Worm (Caenorhabditis elegans) whole organism, early embryonic: ENCODE results near the gene F56C9.6.

Source experiments
- B0310.2 ChIP-seq: sonication (generic microtip); optimal IDR thresholded peaks from 2 replicates; lab custom pipeline; 2016; ENCODE audit warnings: mild to moderate bottlenecking, missing genetic modification characterization, missing compliant biosample characterization
- aly-1 ChIP-seq: sonication (generic microtip); optimal IDR thresholded peaks from 2 replicates; lab custom pipeline; 2016; ENCODE audit warnings: missing genetic modification characterization, missing compliant biosample characterization
- ama-1 ChIP-seq: fragments of 150-350 bp; optimal IDR thresholded peaks from 2 replicates; lab custom pipeline; 2014
- flt-1 ChIP-seq: fragments of 200-800 bp; sonication (Bioruptor generic); IDR thresholded peaks from 2 replicates; pipeline ENCODE4 v1.3.6; 2022; ENCODE audit warnings: missing genetic modification characterization, missing compliant biosample characterization
- hmbx-1 ChIP-seq: sonication (generic microtip); optimal IDR thresholded peaks from 2 replicates; lab custom pipeline; 2016; ENCODE audit warnings: mild to moderate bottlenecking, missing genetic modification characterization, missing compliant biosample characterization
- sea-1 ChIP-seq: fragments of 200-800 bp; sonication (Bioruptor generic); conservative IDR thresholded peaks from 2 replicates; pipeline ENCODE4 v1.3.6; 2022; ENCODE audit warnings: missing genetic modification characterization, missing compliant biosample characterization
- tra-4 ChIP-seq: sonication (generic microtip); optimal IDR thresholded peaks from 2 replicates; lab custom pipeline; 2017; ENCODE audit warnings: missing genetic modification characterization, missing compliant biosample characterization

DNA sequence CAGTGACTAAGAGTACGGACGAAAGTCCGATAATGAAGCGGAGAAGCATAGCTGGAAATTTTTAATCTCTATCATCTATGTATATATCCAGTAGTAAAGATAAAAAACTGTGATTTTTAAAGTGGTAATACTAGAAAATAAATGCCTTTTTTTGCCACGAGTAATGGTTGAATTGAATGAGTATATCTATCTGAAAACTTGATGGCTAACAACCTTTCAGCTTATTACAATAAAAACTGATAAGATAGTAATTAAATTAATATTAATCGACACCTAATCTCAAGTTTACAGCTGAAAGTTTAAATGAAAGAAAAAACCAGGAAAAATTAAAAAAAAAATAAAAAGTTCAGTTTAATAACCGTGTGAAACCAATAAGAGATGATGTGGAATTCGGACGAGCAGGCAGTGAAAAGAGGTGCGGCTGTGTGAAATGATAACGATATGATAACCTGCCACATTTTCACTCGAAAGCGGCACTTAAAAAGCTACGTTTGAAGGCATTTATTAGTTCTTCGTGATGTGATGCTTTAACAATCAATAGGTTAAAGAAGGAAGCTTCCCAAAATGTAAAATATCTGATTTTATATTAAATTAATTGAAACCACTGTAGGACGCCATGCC lies 4.5 kb upstream of the F56C9.6 start, which contains the start of gene nspg-6:
- no peak for TF ChIP-seq ama-1 (lab: Kevin White, UChicago)
- TF ChIP-seq B0310.2 (tag; lab: Kevin White, UChicago), result no peak
- no peak for TF ChIP-seq tra-4 (tag; lab: Kevin White, UChicago)
- TF ChIP-seq hmbx-1, result no peak
- TF ChIP-seq aly-1, result no peak
- no peak for TF ChIP-seq sea-1 (GFP tag; lab: Robert Waterston, UW)
- TF ChIP-seq flt-1 (GFP tag; lab: Robert Waterston, UW), result no peak
